Worm (Caenorhabditis elegans): ENCODE measurements around the gene F44E7.4.

Gene F44E7.4

ce11 chrV:5730783-5731182, 46.0 kb downstream of the F44E7.4 start, which contains the start of gene K09H11.15:
Gene K09H11.15, minus strand, starts transcription at chrV:5730883.
- TF ChIP-seq php-3 (GFP tag; IDR thresholded peaks at IDR 0.05) (no peak), zfp-2 (tag; optimal IDR thresholded peaks at IDR 0.05) (no peak), ceh-32 (tag; optimal IDR thresholded peaks at IDR 0.05; ENCODE audit: poor library complexity) (no peak), unc-39 (tag; optimal IDR thresholded peaks at IDR 0.05) (no peak)

ce11 chrV:5726463-5726862, 50.3 kb downstream of the F44E7.4 start, which contains the start of gene K09H11.4:
Gene K09H11.4, minus strand, starts transcription at chrV:5726563.
- TF ChIP-seq ama-1 (optimal IDR thresholded peaks at IDR 0.05): no peak
- TF ChIP-seq arid-1 (GFP tag; conservative IDR thresholded peaks at IDR 0.05): no peak
- TF ChIP-seq lin-1 (GFP tag; IDR thresholded peaks at IDR 0.05): no peak
- TF ChIP-seq dpl-1 (GFP tag; optimal IDR thresholded peaks at IDR 0.05): no peak
- TF ChIP-seq F26F4.8 (GFP tag; conservative IDR thresholded peaks at IDR 0.05): no peak
- TF ChIP-seq lim-7 (GFP tag; IDR thresholded peaks at IDR 0.05): no peak
- no peak for TF ChIP-seq saeg-2 (GFP tag; IDR thresholded peaks at IDR 0.05)
- TF ChIP-seq ceh-62 (tag; optimal IDR thresholded peaks at IDR 0.05): no peak
- TF ChIP-seq php-3 (GFP tag; IDR thresholded peaks at IDR 0.05): no peak
- TF ChIP-seq dmd-9 (GFP tag; IDR thresholded peaks at IDR 0.05): no peak
- no peak for TF ChIP-seq ceh-82 (tag; optimal IDR thresholded peaks at IDR 0.05)

- TF ChIP-seq unc-62 (GFP tag; optimal IDR thresholded peaks at IDR 0.05 in 1 of 2) (peak in 1 of 2 experiments; percentile 90), unc-62 (tag; optimal IDR thresholded peaks at IDR 0.05) (no peak), D1046.2 (GFP tag; IDR thresholded peaks at IDR 0.05) (no peak), jun-1 (tag; optimal IDR thresholded peaks at IDR 0.05) (no peak), saeg-2 (GFP tag; IDR thresholded peaks at IDR 0.05) (no peak), attf-4 (tag; optimal IDR thresholded peaks at IDR 0.05) (no peak), nhr-102 (tag; optimal IDR thresholded peaks at IDR 0.05) (no peak)
These were observed 52.4 kb downstream of the F44E7.4 start for ce11 chrV:5724395-5724794.
